Fruit fly (Drosophila melanogaster): Measurements from ENCODE around the gene Ets21C.

The Ets21C gene

DNA sequence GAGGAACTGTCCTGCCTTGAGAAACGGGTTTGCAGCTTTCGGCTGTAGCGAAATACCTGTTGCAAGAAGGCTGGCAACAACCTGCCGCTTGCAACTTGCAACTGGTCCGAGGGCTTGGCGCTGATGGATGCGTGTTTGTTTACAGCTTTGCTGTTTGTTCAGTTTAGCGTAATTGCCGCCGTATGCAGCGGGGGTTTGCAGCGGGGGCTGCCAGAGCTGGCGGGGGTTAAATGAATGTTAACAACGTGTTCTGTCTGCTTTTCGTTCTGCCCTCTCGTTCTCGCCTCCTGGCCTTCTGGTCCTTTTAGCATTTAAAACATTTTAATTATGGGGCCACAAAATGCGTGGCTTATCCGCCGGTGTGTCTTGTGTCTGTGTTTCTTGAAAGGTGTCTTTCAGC is 52.8 kb downstream of the Ets21C start:
- TF ChIP-seq CG6175 (GFP tag; IDR thresholded peaks at IDR 0.05) (0 out of 3 replicates have a peak, but pooled peaks have one; percentile 42), CkIIα-i1 (GFP tag; IDR thresholded peaks at IDR 0.05) (no peak), CG34422 (GFP tag; IDR thresholded peaks at IDR 0.05) (no peak), odd (GFP tag; optimal IDR thresholded peaks at IDR 0.05) (no peak), B-H1 (GFP tag; IDR thresholded peaks at IDR 0.05) (no peak), CG4730 (GFP tag; IDR thresholded peaks at IDR 0.05) (no peak), CG9797 (GFP tag; optimal IDR thresholded peaks at IDR 0.05) (no peak), chm (GFP tag; IDR thresholded peaks at IDR 0.05) (no peak), Dip3 (GFP tag; optimal IDR thresholded peaks at IDR 0.05) (no peak), CG10267 (tag; optimal IDR thresholded peaks at IDR 0.05) (no peak), sisA (GFP tag; IDR thresholded peaks at IDR 0.05) (no peak), bbx (GFP tag; IDR thresholded peaks at IDR 0.05; ENCODE audit: partially characterized antibody) (peak; percentile 6; the same call in 1 of the 2 replicates), stc (GFP tag; IDR thresholded peaks at IDR 0.05) (no peak), Med (GFP tag) (peak; percentile 26), ssp (GFP tag; IDR thresholded peaks at IDR 0.05) (no peak), CG8765 (GFP tag; IDR thresholded peaks at IDR 0.05) (0 out of 2 replicates have a peak, but pooled peaks have one; percentile 23), Ets65A (GFP tag) (peak; percentile 6), CG14860 (GFP tag; IDR thresholded peaks at IDR 0.05; ENCODE audit: partially characterized antibody) (no peak), HLH54F (GFP tag; optimal IDR thresholded peaks at IDR 0.05) (no peak), sna (GFP tag; IDR thresholded peaks at IDR 0.05; ENCODE audit: partially characterized antibody) (no peak), CG18619 (GFP tag; optimal IDR thresholded peaks at IDR 0.05) (no peak)

DNA sequence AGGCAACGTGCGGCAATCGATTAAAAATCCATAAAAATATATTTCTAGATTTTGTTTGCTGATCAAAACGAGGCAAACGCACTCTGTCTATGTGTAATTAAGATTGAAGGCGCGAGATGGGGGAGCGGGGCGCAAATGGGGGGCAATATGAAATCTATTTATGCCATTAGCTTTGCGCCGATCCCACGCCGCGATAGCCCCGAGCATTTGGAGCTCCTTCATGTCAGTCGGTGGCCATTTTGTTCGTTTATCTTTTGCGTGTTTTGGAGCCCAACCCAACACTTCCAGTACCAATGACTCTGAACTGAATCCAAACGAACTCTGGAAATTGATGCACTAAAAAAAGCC is 54.3 kb downstream of the Ets21C start:
- TF ChIP-seq lab (GFP tag; optimal IDR thresholded peaks at IDR 0.05) (peak; percentile 76), crol (GFP tag; IDR thresholded peaks at IDR 0.05) (peak; percentile 74), nau (GFP tag; optimal IDR thresholded peaks at IDR 0.05) (no peak), grn (GFP tag; optimal IDR thresholded peaks at IDR 0.05) (peak; percentile 90), kah (GFP tag; optimal IDR thresholded peaks at IDR 0.05) (no peak), br (optimal IDR thresholded peaks at IDR 0.05) (no peak), chinmo (GFP tag; IDR thresholded peaks at IDR 0.05; ENCODE audit: partially characterized antibody) (peak; percentile 55; the same call in 1 of the 4 replicates), CG5245 (GFP tag; optimal IDR thresholded peaks at IDR 0.05) (no peak), Blimp-1 (GFP tag; optimal IDR thresholded peaks at IDR 0.05) (no peak), MBD-R2 (GFP tag; IDR thresholded peaks at IDR 0.05) (0 out of 2 replicates have a peak, but pooled peaks have one; percentile 1), CG31388 (GFP tag; optimal IDR thresholded peaks at IDR 0.05) (no peak), ab (GFP tag; optimal IDR thresholded peaks at IDR 0.05) (no peak), unpg (GFP tag; optimal IDR thresholded peaks at IDR 0.05) (no peak), schlank (tag; optimal IDR thresholded peaks at IDR 0.05) (no peak), CG4328 (GFP tag; optimal IDR thresholded peaks at IDR 0.05) (no peak), ara (GFP tag; IDR thresholded peaks at IDR 0.05) (no peak), klu (GFP tag; IDR thresholded peaks at IDR 0.05) (no peak), caup (GFP tag; optimal IDR thresholded peaks at IDR 0.05; ENCODE audit: severe bottlenecking) (no peak), CG11696 (GFP tag; IDR thresholded peaks at IDR 0.05) (no peak), psq (GFP tag; optimal IDR thresholded peaks at IDR 0.05) (no peak), sug (tag; optimal IDR thresholded peaks at IDR 0.05) (peak; percentile 37), Nf-YA (GFP tag; IDR thresholded peaks at IDR 0.05) (0 out of 2 replicates have a peak, but pooled peaks have one; percentile 11), CG10431 (GFP tag; optimal IDR thresholded peaks at IDR 0.05) (no peak), jigr1 (GFP tag; IDR thresholded peaks at IDR 0.05) (no peak)

Measured in whole organism, embryonic.